Fruit fly (Drosophila melanogaster) whole organism: Measurements from ENCODE around the gene MtnB.

ENCODE experiments used
- CG8478 ChIP-seq: fragments of >200 bp; optimal IDR thresholded peaks from 2 replicates; lab custom pipeline; 2018; ENCODE audit warnings: inconsistent platforms
- Dll ChIP-seq: fragments of >200 bp; optimal IDR thresholded peaks from 2 replicates; lab custom pipeline; 2017
- EcR ChIP-seq, 2 experiments: fragments of >200 bp; optimal IDR thresholded peaks; 2 replicates each; lab custom pipeline; 2017; ENCODE audit warnings: missing biosample characterization in 2 of 2, missing genetic modification characterization in 2 of 2, missing genetic modification reagents in 2 of 2
- pan ChIP-seq: fragments of >200 bp; optimal IDR thresholded peaks from 2 replicates; lab custom pipeline; 2017
- psq ChIP-seq: fragments of >200 bp; optimal IDR thresholded peaks from 2 replicates; lab custom pipeline; 2017
- usp ChIP-seq: fragments of >200 bp; optimal IDR thresholded peaks from 2 replicates; lab custom pipeline; 2017; ENCODE audit warnings: missing biosample characterization, missing genetic modification characterization, mixed read lengths

The MtnB gene

DNA sequence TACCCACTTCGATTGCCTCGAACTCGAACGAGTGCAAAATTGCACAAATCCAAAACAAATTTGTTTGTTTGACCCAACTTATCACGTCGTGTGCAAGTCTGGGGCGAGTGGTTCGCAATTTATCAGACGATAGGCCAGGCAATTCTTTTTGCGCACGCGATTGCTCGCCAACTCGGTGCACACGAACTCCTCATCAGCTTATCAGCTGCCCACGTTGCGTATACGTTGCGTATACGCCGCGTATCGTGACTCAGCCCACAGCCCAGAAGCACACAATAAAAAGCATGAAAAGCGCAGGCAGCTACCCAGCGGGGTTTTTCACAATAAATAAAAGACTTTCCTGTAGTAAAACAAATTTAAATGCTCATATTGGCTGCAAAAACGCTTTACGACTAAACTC is at the start of gene MtnB:
Gene MtnB, minus strand, starts transcription at position 101 of the 400 bp plus-strand sequence.
- no peak for TF ChIP-seq pan (lab: Kevin White, UChicago)

DNA sequence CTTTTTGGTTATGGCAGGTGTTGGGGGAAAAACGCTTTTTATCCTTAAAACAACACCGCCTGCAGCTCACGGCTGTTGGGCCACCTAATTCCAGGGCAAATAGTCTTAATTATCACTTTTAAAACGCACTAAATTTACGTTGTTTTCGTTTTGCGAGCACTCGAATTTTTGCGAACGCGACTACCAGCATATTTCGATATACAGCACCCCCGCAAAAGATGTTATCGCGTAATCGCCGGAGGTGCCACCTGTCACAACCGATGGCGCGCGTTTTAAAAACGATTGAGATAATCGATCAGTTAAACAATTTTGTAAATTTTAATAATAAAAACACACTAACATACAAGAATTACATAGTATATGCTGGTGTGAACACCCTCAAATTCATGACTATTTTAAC is 48.5 kb upstream of the MtnB start, which contains the start of gene Stat92E:
Gene Stat92E, minus strand, starts transcription at position 219 of the 400 bp plus-strand sequence.
- TF ChIP-seq pan (lab: Kevin White, UChicago), result no peak
- TF ChIP-seq EcR (GFP tag; optimal IDR thresholded peaks at IDR 0.05; lab: Kevin White, UChicago), result no peak
- TF ChIP-seq CG8478 (lab: Kevin White, UChicago), result no peak
- no peak for TF ChIP-seq usp (GFP tag; lab: Kevin White, UChicago)
- no peak for TF ChIP-seq Dll (lab: Kevin White, UChicago)
- TF ChIP-seq psq (lab: Kevin White, UChicago), result no peak

DNA sequence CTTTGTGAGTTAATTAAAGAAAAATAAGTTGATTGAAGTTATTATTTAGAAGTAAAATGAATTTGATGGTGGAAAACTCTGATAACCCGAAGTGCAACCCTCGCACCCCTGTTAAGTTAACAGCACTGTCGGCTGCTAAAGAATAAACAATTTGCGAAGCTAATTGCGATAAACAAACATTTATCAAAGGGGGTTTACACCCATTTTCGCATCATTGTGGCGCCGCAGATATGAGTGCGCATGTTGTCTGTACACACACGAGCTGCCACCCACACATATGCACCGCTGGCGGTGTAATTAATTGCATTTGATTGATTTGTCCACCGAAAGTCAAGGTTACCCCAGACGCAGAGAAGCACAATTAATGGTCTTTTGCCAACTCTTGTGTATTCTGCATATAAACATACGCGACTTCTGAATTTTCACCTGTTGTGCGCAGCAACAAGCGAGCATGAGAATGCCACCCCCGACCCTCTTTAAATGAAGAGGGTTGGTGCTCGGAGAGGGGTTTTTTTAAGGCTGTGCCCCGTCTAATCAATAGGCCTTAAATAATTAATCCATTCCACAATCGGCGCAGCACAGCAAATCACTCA is 48.0 kb upstream of the MtnB start:
- TF ChIP-seq CG8478 (lab: Kevin White, UChicago) (no peak), usp (GFP tag; lab: Kevin White, UChicago) (no peak), pan (lab: Kevin White, UChicago) (no peak), EcR (GFP tag; optimal IDR thresholded peaks at IDR 0.05; lab: Kevin White, UChicago) (no peak), psq (lab: Kevin White, UChicago) (no peak), Dll (lab: Kevin White, UChicago) (no peak)

DNA sequence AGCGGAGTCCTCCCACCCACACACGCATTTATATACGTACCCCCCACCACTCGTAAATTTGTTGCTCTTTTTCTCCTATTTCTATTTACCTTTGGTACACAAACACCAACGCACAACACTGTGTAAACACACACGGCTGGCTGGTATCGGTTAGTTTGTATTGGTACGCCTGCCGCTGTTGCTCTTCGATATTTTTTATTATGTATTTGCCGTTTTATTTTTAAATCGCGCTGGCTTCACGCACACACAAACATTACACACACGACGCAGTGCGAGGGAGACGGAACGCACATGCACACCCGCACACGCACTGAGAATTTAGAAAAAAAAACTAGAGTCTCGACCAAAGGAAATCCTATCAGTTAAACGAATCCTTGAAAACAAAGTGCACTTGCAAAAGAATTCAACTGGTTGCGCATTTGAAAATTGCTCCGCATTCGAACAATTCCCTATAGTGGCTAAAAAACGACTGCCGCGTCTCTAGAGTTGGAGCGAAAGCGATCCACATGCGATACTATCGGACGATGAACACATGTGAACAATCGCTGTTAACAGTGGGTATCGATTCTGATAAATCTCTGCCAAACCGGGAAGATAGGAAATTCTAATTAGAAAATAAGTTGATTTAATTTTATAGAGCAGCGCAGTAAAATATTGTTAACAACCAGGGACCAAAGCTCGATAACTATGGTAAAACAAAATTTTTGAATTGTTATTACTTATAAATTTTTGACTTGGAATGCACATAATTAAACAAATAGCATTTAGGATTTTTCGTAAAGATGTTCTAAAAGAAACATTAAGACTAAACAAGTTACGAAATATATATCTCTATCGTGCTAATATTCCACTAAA is 47.3 kb upstream of the MtnB start:
- TF ChIP-seq usp (GFP tag; lab: Kevin White, UChicago) (no peak), psq (lab: Kevin White, UChicago) (no peak), CG8478 (lab: Kevin White, UChicago) (no peak), pan (lab: Kevin White, UChicago) (no peak), Dll (lab: Kevin White, UChicago) (no peak), EcR (GFP tag; optimal IDR thresholded peaks at IDR 0.05; lab: Kevin White, UChicago) (no peak)

DNA sequence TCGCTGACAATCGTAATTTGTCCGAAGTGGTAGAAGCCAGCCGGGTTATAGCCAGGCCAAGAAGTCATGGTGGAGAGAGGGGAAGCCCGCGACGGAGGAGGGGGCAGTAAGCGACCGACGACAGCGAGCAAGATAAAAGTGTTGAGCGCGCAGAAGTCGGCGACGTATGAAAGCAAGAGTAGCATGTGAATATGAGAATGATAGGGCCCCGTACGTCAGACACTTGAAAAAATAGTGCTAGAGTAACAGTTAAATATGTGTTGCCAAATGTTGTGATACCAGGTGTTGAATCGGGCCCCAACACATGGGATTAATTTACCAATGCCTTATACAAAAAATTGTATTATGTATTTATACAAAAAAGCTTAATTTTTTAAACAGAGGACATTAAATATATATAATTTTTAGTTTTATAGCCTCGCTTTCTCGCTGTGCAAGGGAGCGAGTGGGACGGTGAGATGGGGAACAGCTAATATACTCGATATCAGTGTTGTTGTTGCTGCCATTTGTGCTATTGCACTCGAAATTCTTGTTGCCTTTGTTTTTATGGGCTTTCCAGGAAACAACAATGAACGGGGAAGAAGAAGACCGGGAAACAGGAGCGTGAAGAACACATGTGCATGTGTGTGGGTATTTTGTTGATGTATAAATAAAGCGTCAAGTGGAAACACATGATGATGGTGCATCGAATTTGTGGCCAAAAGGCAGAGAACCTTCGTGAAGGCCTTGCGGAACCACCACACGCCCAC is 46.5 kb upstream of the MtnB start:
- TF ChIP-seq usp (GFP tag; lab: Kevin White, UChicago), result no peak
- TF ChIP-seq psq (lab: Kevin White, UChicago), result no peak
- TF ChIP-seq pan (lab: Kevin White, UChicago), result no peak

DNA sequence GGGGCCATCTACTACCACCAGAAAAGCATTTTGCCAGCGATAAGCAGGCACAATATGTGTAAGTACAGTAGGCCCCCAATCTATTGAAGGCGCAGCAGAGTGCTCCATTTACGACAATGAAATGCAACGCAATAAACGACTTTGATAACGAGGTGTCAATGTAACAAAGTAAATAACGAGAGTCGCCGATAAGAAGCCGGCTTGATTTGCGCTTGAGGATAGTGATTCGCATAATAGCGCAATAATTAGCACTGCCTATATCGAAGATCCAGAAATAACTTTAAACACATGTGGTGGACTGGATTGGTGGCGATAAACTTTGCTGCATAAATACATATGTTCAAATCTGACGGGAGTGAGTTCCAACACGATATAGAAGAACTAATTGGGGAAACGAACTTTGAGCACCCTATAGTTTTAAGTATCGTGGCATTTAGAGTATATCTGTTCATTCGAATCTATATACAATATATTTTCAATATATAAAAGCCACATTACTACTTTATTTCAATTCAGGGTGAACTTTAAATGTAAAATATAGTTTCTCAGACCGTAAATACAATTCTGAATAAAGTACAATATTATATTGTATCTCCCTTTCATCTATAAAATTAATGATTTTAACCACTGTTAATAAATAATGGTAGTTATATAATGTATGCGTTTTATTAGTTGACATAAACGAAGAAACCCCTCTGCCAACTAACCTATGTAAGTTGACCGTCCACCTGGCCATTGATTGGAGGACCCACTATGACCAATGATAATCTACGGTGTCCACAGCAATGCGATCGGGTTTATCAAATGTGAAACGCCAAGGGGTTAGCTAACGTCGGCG is 45.7 kb upstream of the MtnB start:
- TF ChIP-seq pan (lab: Kevin White, UChicago) (no peak), Dll (lab: Kevin White, UChicago) (no peak), psq (lab: Kevin White, UChicago) (no peak), usp (GFP tag; lab: Kevin White, UChicago) (no peak), CG8478 (lab: Kevin White, UChicago) (no peak), EcR (GFP tag; optimal IDR thresholded peaks at IDR 0.05; lab: Kevin White, UChicago) (no peak)

DNA sequence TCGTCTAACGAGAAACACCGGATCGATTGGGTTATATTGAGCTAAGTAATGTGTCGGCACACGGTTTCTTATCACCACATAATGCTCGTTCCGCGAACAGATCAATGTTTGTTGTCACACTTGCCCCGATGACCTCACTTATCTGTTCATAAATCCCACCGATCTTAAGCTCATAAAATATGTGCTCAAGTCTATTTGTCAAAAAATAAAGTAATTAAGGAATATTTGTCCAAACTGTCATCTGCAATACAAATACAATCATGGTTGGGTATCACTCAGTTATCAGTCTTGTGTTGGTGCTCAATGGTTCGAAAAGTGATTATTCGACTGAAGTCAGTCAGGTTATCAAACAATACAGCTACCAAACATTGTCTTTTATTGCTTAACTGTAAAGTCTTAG is 44.7 kb upstream of the MtnB start:
- TF ChIP-seq EcR (GFP tag; optimal IDR thresholded peaks at IDR 0.05; lab: Kevin White, UChicago) (no peak), psq (lab: Kevin White, UChicago) (no peak), CG8478 (lab: Kevin White, UChicago) (no peak), pan (lab: Kevin White, UChicago) (no peak), Dll (lab: Kevin White, UChicago) (no peak), usp (GFP tag; lab: Kevin White, UChicago) (no peak)

DNA sequence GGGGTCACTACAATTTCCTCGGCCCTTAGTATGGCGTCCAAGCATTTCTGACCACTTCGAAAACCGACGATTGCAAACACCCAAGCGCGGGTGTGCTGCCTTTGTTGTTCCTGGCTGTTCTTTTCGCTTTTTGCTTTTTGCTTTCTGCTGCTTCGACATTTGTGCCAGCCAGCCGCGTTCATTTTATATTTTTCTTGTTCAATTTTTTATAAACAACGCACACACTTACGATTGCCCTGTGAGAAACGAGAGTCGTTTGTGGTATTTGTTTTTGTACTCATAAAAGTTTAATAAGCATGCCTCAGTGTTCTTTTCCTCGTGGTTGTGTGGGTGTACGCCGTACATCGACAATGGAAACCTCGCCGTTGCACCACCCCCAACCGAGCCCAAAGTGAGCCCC is 44.2 kb upstream of the MtnB start:
- TF ChIP-seq Dll (lab: Kevin White, UChicago), result no peak
- no peak for TF ChIP-seq psq (lab: Kevin White, UChicago)
- TF ChIP-seq usp (GFP tag; lab: Kevin White, UChicago), result no peak
- no peak for TF ChIP-seq pan (lab: Kevin White, UChicago)
- TF ChIP-seq EcR (GFP tag; optimal IDR thresholded peaks at IDR 0.05; lab: Kevin White, UChicago), result no peak
- TF ChIP-seq CG8478 (lab: Kevin White, UChicago), result no peak

DNA sequence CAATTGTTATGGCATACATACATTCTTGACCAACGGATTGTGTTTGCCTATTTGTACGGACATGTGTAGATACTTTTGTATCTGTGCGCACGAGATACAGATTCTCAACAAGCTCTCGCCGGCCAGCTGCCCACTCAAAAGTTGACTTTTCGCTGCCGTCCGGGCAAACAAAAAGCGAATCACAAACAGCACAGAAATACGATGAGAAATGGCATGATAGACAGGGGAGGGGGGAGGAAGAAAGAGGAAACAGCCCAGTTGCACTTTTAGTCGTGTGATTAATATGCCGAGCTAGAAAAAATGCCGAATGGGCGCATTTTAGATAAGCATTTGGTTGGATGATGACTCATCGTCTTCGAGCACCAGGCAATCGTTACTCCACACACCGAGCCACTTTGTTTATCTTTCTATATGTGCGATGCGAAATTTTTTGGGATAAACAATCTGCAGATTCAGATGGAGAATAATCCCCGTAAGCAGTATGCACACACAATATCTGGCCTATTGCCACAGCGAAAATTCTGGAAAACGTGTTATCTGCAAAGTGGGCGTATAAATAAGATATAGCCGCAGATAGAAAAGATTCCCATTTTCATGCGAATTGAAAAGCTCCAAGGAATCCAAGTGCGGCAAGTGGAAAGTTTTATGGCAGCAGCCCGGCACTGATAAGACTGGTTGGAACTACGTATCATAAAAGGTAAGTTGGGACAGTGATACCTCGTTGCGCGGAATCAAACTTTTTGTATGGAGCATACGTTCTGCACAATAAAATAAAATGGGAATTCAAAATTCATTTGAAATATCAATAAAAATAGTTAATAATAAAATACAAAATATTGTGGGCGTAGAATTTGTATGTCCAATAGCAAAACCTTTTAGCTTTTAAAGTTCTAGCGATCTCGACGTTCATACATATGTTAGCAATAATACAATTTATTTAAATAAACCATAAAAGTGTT is 43.4 kb upstream of the MtnB start:
- no peak for TF ChIP-seq EcR (GFP tag; optimal IDR thresholded peaks at IDR 0.05; lab: Kevin White, UChicago)
- TF ChIP-seq Dll (lab: Kevin White, UChicago), result no peak
- TF ChIP-seq CG8478 (lab: Kevin White, UChicago), result no peak
- no peak for TF ChIP-seq pan (lab: Kevin White, UChicago)
- no peak for TF ChIP-seq usp (GFP tag; lab: Kevin White, UChicago)
- TF ChIP-seq psq (lab: Kevin White, UChicago), result no peak
